Fruit fly (Drosophila melanogaster): ENCODE data around the gene CG12320.
A peak's percentile ranks its signal among the peaks of the same experiment; 100 is the strongest.

The CG12320 gene

DNA sequence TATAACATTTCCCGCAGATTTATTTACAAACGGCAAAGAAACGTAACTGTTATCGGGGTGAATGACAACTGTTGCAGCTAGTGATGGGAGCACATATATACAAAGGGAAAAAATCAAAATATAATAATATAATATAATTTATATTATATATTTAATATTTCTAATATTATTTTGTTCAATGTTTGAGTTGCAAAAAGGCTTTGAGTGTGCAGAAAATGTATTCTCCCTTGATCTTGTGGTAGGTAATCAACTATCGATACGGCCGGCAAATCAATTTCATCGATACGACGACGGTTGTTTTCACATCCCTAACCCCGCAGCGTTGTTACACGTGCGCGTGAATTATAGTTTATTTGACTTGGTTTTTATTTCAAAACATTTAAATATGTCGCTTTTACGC lies 29.1 kb downstream of the CG12320 start, which contains the start of the genes mTerf5 and Non3 (continued):
- TF ChIP-seq CG2129 (GFP tag; IDR thresholded peaks at IDR 0.05; ENCODE audit: partially characterized antibody) = peak; percentile 91
- TF ChIP-seq pb (GFP tag; optimal IDR thresholded peaks at IDR 0.05) = peak; percentile 14
- TF ChIP-seq jing (GFP tag; optimal IDR thresholded peaks at IDR 0.05) = no peak
- no peak for TF ChIP-seq CG5953 (GFP tag; IDR thresholded peaks at IDR 0.05)
- TF ChIP-seq CG13624 (GFP tag; optimal IDR thresholded peaks at IDR 0.05) = no peak
- peak; percentile 59 for TF ChIP-seq CG3281 (GFP tag; optimal IDR thresholded peaks at IDR 0.05)
- peak; percentile 32 for TF ChIP-seq CG12299 (tag; optimal IDR thresholded peaks at IDR 0.05)
- peak; percentile 63 for TF ChIP-seq CG18262 (tag; optimal IDR thresholded peaks at IDR 0.05)
- TF ChIP-seq CG13894 (tag; optimal IDR thresholded peaks at IDR 0.05) = peak; percentile 47
- TF ChIP-seq D19B (GFP tag; optimal IDR thresholded peaks at IDR 0.05) = no peak
- TF ChIP-seq lov (optimal IDR thresholded peaks at IDR 0.05) = no peak
- no peak for TF ChIP-seq lov (GFP tag; IDR thresholded peaks at IDR 0.05)
- no peak for TF ChIP-seq Jarid2 (GFP tag; optimal IDR thresholded peaks at IDR 0.05)
- TF ChIP-seq CG15696 (tag; optimal IDR thresholded peaks at IDR 0.05) = peak; percentile 51
- TF ChIP-seq CG18599 (GFP tag; optimal IDR thresholded peaks at IDR 0.05) = peak; percentile 63
- no peak for TF ChIP-seq jigr1 (GFP tag; IDR thresholded peaks at IDR 0.05)
- TF ChIP-seq Max (GFP tag; optimal IDR thresholded peaks at IDR 0.05) = peak; percentile 82
- TF ChIP-seq CG8089 (GFP tag; optimal IDR thresholded peaks at IDR 0.05) = no peak
- TF ChIP-seq Myb (GFP tag; optimal IDR thresholded peaks at IDR 0.05) = peak; percentile 18
- no peak for TF ChIP-seq btn (GFP tag; optimal IDR thresholded peaks at IDR 0.05)
- TF ChIP-seq Deaf1 (tag; optimal IDR thresholded peaks at IDR 0.05) = no peak
- peak; percentile 75 for TF ChIP-seq CG8924 (tag; optimal IDR thresholded peaks at IDR 0.05)
- TF ChIP-seq CG11247 (GFP tag; IDR thresholded peaks at IDR 0.05) = no peak
- peak; percentile 33 for TF ChIP-seq CG10543 (GFP tag; optimal IDR thresholded peaks at IDR 0.05)
- TF ChIP-seq zen2 (GFP tag; IDR thresholded peaks at IDR 0.05; ENCODE audit: partially characterized antibody) = peak; percentile 83; the same call in 2 of the 3 replicates
- peak; percentile 41 for TF ChIP-seq psq (GFP tag; optimal IDR thresholded peaks at IDR 0.05)
- peak; percentile 95 for TF ChIP-seq CG13287 (GFP tag; IDR thresholded peaks at IDR 0.05; ENCODE audit: partially characterized antibody)
- peak; percentile 58 for TF ChIP-seq gsb-n (tag; optimal IDR thresholded peaks at IDR 0.05)
- peak; percentile 77 for TF ChIP-seq CG34422 (GFP tag; IDR thresholded peaks at IDR 0.05)
- TF ChIP-seq HmgZ (tag; optimal IDR thresholded peaks at IDR 0.05) = peak; percentile 55
- peak; percentile 46; the same call in 1 of the 3 replicates for TF ChIP-seq ci (GFP tag; IDR thresholded peaks at IDR 0.05)
- no peak for TF ChIP-seq dimm (GFP tag; IDR thresholded peaks at IDR 0.05)
- peak; percentile 54 for TF ChIP-seq CG17385 (GFP tag; optimal IDR thresholded peaks at IDR 0.05)
- no peak for TF ChIP-seq klu (GFP tag; IDR thresholded peaks at IDR 0.05)
- peak; percentile 58; the same call in 2 of the 3 replicates for TF ChIP-seq CG17361 (GFP tag; IDR thresholded peaks at IDR 0.05)
- TF ChIP-seq chif (GFP tag; optimal IDR thresholded peaks at IDR 0.05) = no peak
- TF ChIP-seq Hey (tag; optimal IDR thresholded peaks at IDR 0.05) = no peak
- no peak for TF ChIP-seq CG6765 (GFP tag; optimal IDR thresholded peaks at IDR 0.05)
- peak; percentile 38; the same call in 1 of the 3 replicates for TF ChIP-seq CG11456 (GFP tag; IDR thresholded peaks at IDR 0.05)
- no peak for TF ChIP-seq onecut (GFP tag; IDR thresholded peaks at IDR 0.05)
- no peak for TF ChIP-seq CG2199 (GFP tag; IDR thresholded peaks at IDR 0.05)
- no peak for TF ChIP-seq ssp (GFP tag; IDR thresholded peaks at IDR 0.05)
- TF ChIP-seq Pdp1 (GFP tag; optimal IDR thresholded peaks at IDR 0.05) = peak in 1 of 2 experiments; percentile 30
- no peak for TF ChIP-seq CG2889 (GFP tag; IDR thresholded peaks at IDR 0.05)
- peak; percentile 82 for TF ChIP-seq Opbp (GFP tag; IDR thresholded peaks at IDR 0.05; ENCODE audit: partially characterized antibody)
- peak; percentile 51 for TF ChIP-seq CG17328 (GFP tag; IDR thresholded peaks at IDR 0.05)
- TF ChIP-seq CG8944 (GFP tag; optimal IDR thresholded peaks at IDR 0.05) = peak; percentile 17
- no peak for TF ChIP-seq mirr (GFP tag; optimal IDR thresholded peaks at IDR 0.05)
- peak; percentile 12 for TF ChIP-seq Bdp1 (GFP tag; optimal IDR thresholded peaks at IDR 0.05)
- no peak for TF ChIP-seq fu2 (GFP tag; optimal IDR thresholded peaks at IDR 0.05)
- no peak for TF ChIP-seq H2.0 (GFP tag; IDR thresholded peaks at IDR 0.05)
- TF ChIP-seq CG14441 (GFP tag; IDR thresholded peaks at IDR 0.05) = peak; percentile 50; the same call in 1 of the 2 replicates

Data from whole organism, embryonic.